Worm (Caenorhabditis elegans) whole organism, L1 larva: ENCODE measurements around the gene C17F4.2.
A peak's percentile ranks its signal among the peaks of the same experiment; 100 is the strongest.

ENCODE experiments used
- C04F5.9 ChIP-seq: sonication (generic microtip); optimal IDR thresholded peaks from 2 replicates; lab custom pipeline; 2016; ENCODE audit warnings: missing genetic modification characterization, missing compliant biosample characterization
- C34B4.2 ChIP-seq: sonication (generic microtip); optimal IDR thresholded peaks from 2 replicates; lab custom pipeline; 2017; ENCODE audit warnings: mild to moderate bottlenecking, missing genetic modification characterization, missing compliant biosample characterization
- aly-2 ChIP-seq: fragments of 150-350 bp; optimal IDR thresholded peaks from 2 replicates; lab custom pipeline; 2014; ENCODE audit warnings: missing biosample characterization, missing genetic modification characterization
- blmp-1 ChIP-seq: fragments of 150-350 bp; optimal IDR thresholded peaks from 2 replicates; lab custom pipeline; 2014; ENCODE audit warnings: missing biosample characterization, missing genetic modification characterization
- ceh-63 ChIP-seq: fragments of 200-800 bp; sonication (Bioruptor generic); optimal IDR thresholded peaks from 2 replicates; lab custom pipeline; 2018; ENCODE audit warnings: mild to moderate bottlenecking, missing genetic modification characterization, missing compliant biosample characterization
- ceh-82 ChIP-seq, 3 experiments: fragments of 150-350 bp in 1 of 3; sonication (generic microtip) in 2 of 3; optimal IDR thresholded peaks; 2 replicates each; lab custom pipeline; 2014 to 2017; ENCODE audit warnings: missing biosample characterization in 3 of 3, missing genetic modification characterization in 3 of 3
- dpl-1 ChIP-seq, 3 experiments: fragments of 150-350 bp in 2 of 3; sonication (generic microtip) in 1 of 3; optimal IDR thresholded peaks; 2 replicates each; lab custom pipeline; 2014 to 2017; ENCODE audit warnings: missing biosample characterization in 3 of 3, missing genetic modification characterization in 3 of 3, missing genetic modification reagents in 3 of 3
- efl-1 ChIP-seq, 4 experiments: fragments of 150-350 bp; optimal IDR thresholded peaks in 3 of 4; peaks in 1 of 4; 1 replicate in 1 of 4; 2 replicates in 3 of 4; lab custom pipeline; 2014; ENCODE audit warnings: missing biosample characterization in 2 of 4, missing genetic modification characterization in 2 of 4, missing genetic modification reagents in 2 of 4
- egl-13 ChIP-seq: sonication (generic microtip); optimal IDR thresholded peaks from 2 replicates; lab custom pipeline; 2016; ENCODE audit warnings: missing genotype, missing genetic modification reagents, missing genetic modification characterization, missing compliant biosample characterization
- elt-3 ChIP-seq, 6 experiments: fragments of 150-350 bp in 1 of 6; sonication (generic microtip); optimal IDR thresholded peaks; 2 replicates each; lab custom pipeline; 2017 to 2018; ENCODE audit warnings: missing biosample characterization in 6 of 6, missing genetic modification characterization in 6 of 6, inconsistent platforms in 1 of 6
- ets-5 ChIP-seq: fragments of 200-800 bp; sonication (Bioruptor generic); IDR thresholded peaks from 2 replicates; pipeline ENCODE4 v1.3.6; 2022; ENCODE audit warnings: missing genetic modification characterization, missing compliant biosample characterization
- fkh-10 ChIP-seq: sonication (generic microtip); optimal IDR thresholded peaks from 2 replicates; lab custom pipeline; 2017; ENCODE audit warnings: missing biosample characterization, missing genetic modification reagents, missing genetic modification characterization
- irx-1 ChIP-seq: sonication (generic microtip); optimal IDR thresholded peaks from 2 replicates; lab custom pipeline; 2016; ENCODE audit warnings: missing genetic modification characterization, missing compliant biosample characterization
- isw-1 ChIP-seq: fragments of 200-800 bp; sonication (Bioruptor generic); IDR thresholded peaks from 2 replicates; pipeline ENCODE4 v1.3.6; 2022; ENCODE audit warnings: missing genetic modification characterization, missing compliant biosample characterization
- lin-14 ChIP-seq: fragments of 200-800 bp; sonication (Bioruptor generic); optimal IDR thresholded peaks from 2 replicates; lab custom pipeline; 2018; ENCODE audit warnings: mild to moderate bottlenecking, missing genetic modification characterization, moderate library complexity, missing compliant biosample characterization
- lin-35 ChIP-seq, 2 experiments: fragments of 150-350 bp; optimal IDR thresholded peaks; 2 replicates each; lab custom pipeline; 2014; ENCODE audit warnings: missing biosample characterization in 2 of 2, missing genetic modification characterization in 2 of 2, missing genetic modification reagents in 2 of 2
- lir-3 ChIP-seq: sonication (generic microtip); optimal IDR thresholded peaks from 2 replicates; lab custom pipeline; 2016; ENCODE audit warnings: mild to moderate bottlenecking, missing genetic modification characterization, moderate library complexity, missing compliant biosample characterization; ENCODE audit not compliant: poor library complexity
- lsy-2 ChIP-seq, 2 experiments: fragments of 150-350 bp; optimal IDR thresholded peaks; 2 replicates each; lab custom pipeline; 2014; ENCODE audit warnings: missing biosample characterization in 2 of 2, missing genetic modification characterization in 2 of 2
- mep-1 ChIP-seq: fragments of 150-350 bp; optimal IDR thresholded peaks from 2 replicates; lab custom pipeline; 2014; ENCODE audit warnings: missing biosample characterization, missing genetic modification characterization
- nhr-11 ChIP-seq: fragments of 150-350 bp; optimal IDR thresholded peaks from 2 replicates; lab custom pipeline; 2014; ENCODE audit warnings: missing biosample characterization, missing genetic modification characterization
- nhr-12 ChIP-seq: sonication (generic microtip); optimal IDR thresholded peaks from 2 replicates; lab custom pipeline; 2017; ENCODE audit warnings: missing biosample characterization, missing genetic modification characterization
- nhr-20 ChIP-seq: sonication (generic microtip); optimal IDR thresholded peaks from 2 replicates; lab custom pipeline; 2016; ENCODE audit warnings: mild to moderate bottlenecking, missing genetic modification characterization, missing compliant biosample characterization
- nhr-47 ChIP-seq: sonication (generic microtip); optimal IDR thresholded peaks from 2 replicates; lab custom pipeline; 2016; ENCODE audit warnings: mild to moderate bottlenecking, missing genetic modification characterization, moderate library complexity, missing compliant biosample characterization
- nhr-71 ChIP-seq: sonication (generic microtip); optimal IDR thresholded peaks from 2 replicates; lab custom pipeline; 2016; ENCODE audit warnings: mild to moderate bottlenecking, missing genetic modification characterization, moderate library complexity, missing compliant biosample characterization
- nhr-84 ChIP-seq: sonication (generic microtip); optimal IDR thresholded peaks from 2 replicates; lab custom pipeline; 2017; ENCODE audit warnings: missing biosample characterization, missing genetic modification characterization
- nhr-85 ChIP-seq: sonication (generic microtip); peaks from one replicate; lab custom pipeline; 2016; ENCODE audit warnings: missing genetic modification characterization, inconsistent platforms, missing compliant biosample characterization
- rnt-1 ChIP-seq: sonication (generic microtip); optimal IDR thresholded peaks from 2 replicates; lab custom pipeline; 2016; ENCODE audit warnings: mild to moderate bottlenecking, missing genetic modification characterization, moderate library complexity, missing compliant biosample characterization
- snu-23 ChIP-seq: sonication (generic microtip); optimal IDR thresholded peaks from 2 replicates; lab custom pipeline; 2016; ENCODE audit warnings: missing genetic modification characterization, missing compliant biosample characterization
- sptf-1 ChIP-seq: fragments of 150-350 bp; optimal IDR thresholded peaks from 2 replicates; lab custom pipeline; 2014; ENCODE audit warnings: missing biosample characterization, missing genetic modification characterization
- swsn-7 ChIP-seq: sonication (generic microtip); optimal IDR thresholded peaks from 2 replicates; lab custom pipeline; 2016; ENCODE audit warnings: missing genetic modification characterization, missing compliant biosample characterization
- tlp-1 ChIP-seq: fragments of 150-350 bp; optimal IDR thresholded peaks from 2 replicates; lab custom pipeline; 2014; ENCODE audit warnings: missing biosample characterization, missing genetic modification characterization
- unc-130 ChIP-seq: fragments of 150-350 bp; optimal IDR thresholded peaks from 2 replicates; lab custom pipeline; 2017; ENCODE audit warnings: missing biosample characterization, missing genetic modification characterization, inconsistent platforms
- unc-30 ChIP-seq: sonication (generic microtip); optimal IDR thresholded peaks from 2 replicates; lab custom pipeline; 2017; ENCODE audit warnings: missing biosample characterization, missing genetic modification characterization
- unc-62 ChIP-seq: fragments of 150-350 bp; optimal IDR thresholded peaks from 2 replicates; lab custom pipeline; 2014; ENCODE audit warnings: missing biosample characterization, missing genetic modification reagents, missing genetic modification characterization
- unc-86 ChIP-seq: sonication (generic microtip); optimal IDR thresholded peaks from 2 replicates; lab custom pipeline; 2016; ENCODE audit warnings: missing genetic modification characterization, missing compliant biosample characterization
- unc-98 ChIP-seq: fragments of 200-800 bp; sonication (Bioruptor generic); IDR thresholded peaks from 2 replicates; pipeline ENCODE4 v1.3.6; 2022; ENCODE audit warnings: missing genetic modification characterization, missing compliant biosample characterization
- xbp-1 ChIP-seq: sonication (generic microtip); optimal IDR thresholded peaks from 2 replicates; lab custom pipeline; 2016; ENCODE audit warnings: missing genetic modification characterization, missing compliant biosample characterization
- zag-1 ChIP-seq: fragments of 150-350 bp; optimal IDR thresholded peaks from 2 replicates; lab custom pipeline; 2014; ENCODE audit warnings: missing biosample characterization, missing genetic modification characterization
- ztf-11 ChIP-seq, 2 experiments: sonication (generic microtip); optimal IDR thresholded peaks; 2 replicates each; lab custom pipeline; 2016 to 2017; ENCODE audit warnings: missing genetic modification characterization in 2 of 2, missing biosample characterization in 1 of 2, missing compliant biosample characterization in 1 of 2
- ztf-4 ChIP-seq: fragments of 150-350 bp; optimal IDR thresholded peaks from 2 replicates; lab custom pipeline; 2014; ENCODE audit warnings: missing biosample characterization, missing genetic modification characterization

Gene C17F4.2

ce11 chrII:3208679-3209078 is 39.8 kb upstream of the C17F4.2 start, which contains the start of gene sdz-35:
Gene sdz-35, minus strand, starts transcription at chrII:3208779.
- no peak for TF ChIP-seq ztf-4 (tag; lab: Kevin White, UChicago)
- TF ChIP-seq ceh-63 (GFP tag; lab: Kevin White, UChicago) = no peak
- no peak for TF ChIP-seq unc-30
- no peak for TF ChIP-seq fkh-10
- no peak for TF ChIP-seq unc-130 (tag; lab: Kevin White, UChicago)
- no peak for TF ChIP-seq irx-1
- no peak for TF ChIP-seq unc-86
- TF ChIP-seq nhr-85 = no peak
- no peak for TF ChIP-seq lir-3 (tag; lab: Kevin White, UChicago)
- TF ChIP-seq nhr-71 (tag; lab: Kevin White, UChicago) = no peak

- TF ChIP-seq zag-1 (tag; lab: Kevin White, UChicago) (no peak), nhr-47 (peak; percentile 17), blmp-1 (peak; percentile 17), snu-23 (peak; percentile 68), rnt-1 (tag; lab: Kevin White, UChicago) (peak; percentile 53), sptf-1 (tag; lab: Kevin White, UChicago) (no peak), lsy-2 (tag; optimal IDR thresholded peaks at IDR 0.05; lab: Kevin White, UChicago) (peak; percentile 23 to 51), nhr-85 (peak; percentile 46), aly-2 (tag; lab: Kevin White, UChicago) (no peak), nhr-20 (peak; percentile 50), dpl-1 (GFP tag; optimal IDR thresholded peaks at IDR 0.05; lab: Kevin White, UChicago) (peak in 2 of 3 experiments; percentile 4 to 42), nhr-84 (no peak), lin-14 (peak; percentile 69), mep-1 (tag; lab: Kevin White, UChicago) (peak; percentile 27), efl-1 (optimal IDR thresholded peaks at IDR 0.05; lab: Kevin White, UChicago) (peak; percentile 39 to 42), efl-1 (GFP tag; optimal IDR thresholded peaks at IDR 0.05 in 1 of 2; lab: Kevin White, UChicago) (peak; percentile 41 to 84), ceh-82 (tag; optimal IDR thresholded peaks at IDR 0.05; lab: Kevin White, UChicago) (peak in 1 of 3 experiments; percentile 5), xbp-1 (tag; lab: Kevin White, UChicago) (peak; percentile 16), egl-13 (tag; lab: Kevin White, UChicago) (no peak), lin-35 (GFP tag; optimal IDR thresholded peaks at IDR 0.05; lab: Kevin White, UChicago) (peak in 1 of 2 experiments; percentile 8), swsn-7 (peak; percentile 43), ets-5 (GFP tag; lab: Robert Waterston, UW) (no peak)
Measured at ce11 chrII:3209251-3209650, 39.2 kb upstream of the C17F4.2 start, which contains the start of gene ZC239.6. Gene ZC239.6, plus strand, starts transcription at chrII:3209631.

- TF ChIP-seq blmp-1 (no peak), nhr-11 (no peak), unc-98 (GFP tag; lab: Robert Waterston, UW) (no peak), xbp-1 (tag; lab: Kevin White, UChicago) (no peak), unc-62 (no peak), C04F5.9 (no peak), nhr-84 (no peak), sptf-1 (tag; lab: Kevin White, UChicago) (no peak), unc-30 (no peak), nhr-71 (tag; lab: Kevin White, UChicago) (no peak), swsn-7 (no peak), nhr-12 (no peak), nhr-20 (no peak), tlp-1 (tag; lab: Kevin White, UChicago) (no peak)
Measured at ce11 chrII:3210365-3210764, 38.1 kb upstream of the C17F4.2 start, which contains the start of gene ZC239.5. Gene ZC239.5, plus strand, starts transcription at chrII:3210665.

DNA sequence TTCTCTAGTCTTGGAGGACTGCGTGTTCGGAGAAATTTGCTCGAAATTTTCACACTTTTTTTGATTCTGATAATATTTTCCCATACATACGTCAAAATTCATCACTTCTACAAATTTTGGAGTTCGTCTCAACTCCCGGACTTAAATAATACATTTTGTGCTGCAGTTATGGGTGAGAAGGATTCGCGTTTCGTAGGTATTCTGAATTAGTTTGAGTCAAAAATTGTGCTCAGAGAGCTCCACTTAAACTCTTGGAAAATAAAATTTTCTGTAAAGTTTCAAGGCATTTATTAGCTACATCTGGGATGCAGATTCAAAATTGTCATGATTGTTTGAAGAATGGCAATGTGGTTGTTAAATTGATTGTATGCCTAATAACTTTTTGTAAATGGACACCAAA is 34.6 kb upstream of the C17F4.2 start, which contains the start of gene ZC239.4:
ZC239.4 (plus strand) TSS at position 301 of the 400 bp plus-strand sequence.
- TF ChIP-seq elt-3 (tag; optimal IDR thresholded peaks at IDR 0.05; lab: Kevin White, UChicago) (no peak), ztf-11 (tag; optimal IDR thresholded peaks at IDR 0.05; lab: Kevin White, UChicago) (no peak), snu-23 (no peak), isw-1 (no peak), aly-2 (tag; lab: Kevin White, UChicago) (no peak), C34B4.2 (tag; lab: Kevin White, UChicago) (no peak)
